Worm (Caenorhabditis elegans) whole organism, midembryonic: ENCODE data around the gene C05C10.8.

Experiments used
- cog-1 ChIP-seq: sonication (generic microtip); optimal IDR thresholded peaks from 2 replicates; lab custom pipeline; 2016; ENCODE audit warnings: missing genetic modification characterization, missing compliant biosample characterization
- flt-1 ChIP-seq: fragments of 200-800 bp; sonication (Bioruptor generic); IDR thresholded peaks from 2 replicates; pipeline ENCODE4 v1.3.6; 2022; ENCODE audit warnings: missing genetic modification characterization, missing compliant biosample characterization
- klf-2 ChIP-seq: fragments of 200-800 bp; sonication (Bioruptor generic); conservative IDR thresholded peaks from 2 replicates; pipeline ENCODE4 v1.3.6; 2022; ENCODE audit warnings: missing genetic modification reagents, missing genetic modification characterization, missing compliant biosample characterization
- med-1 ChIP-seq: sonication (generic microtip); optimal IDR thresholded peaks from 2 replicates; lab custom pipeline; 2017; ENCODE audit warnings: missing genetic modification characterization, mild to moderate bottlenecking, missing compliant biosample characterization, antibody characterized with exemption, missing genetic modification reagents; ENCODE audit not compliant: insufficient read depth
- ref-1 ChIP-seq: fragments of 200-800 bp; sonication (Bioruptor generic); conservative IDR thresholded peaks from 2 replicates; pipeline ENCODE4 v1.3.6; 2022; ENCODE audit warnings: missing genetic modification reagents, missing genetic modification characterization, missing compliant biosample characterization
- ztf-29 ChIP-seq: fragments of 200-800 bp; sonication (Bioruptor generic); IDR thresholded peaks from 2 replicates; pipeline ENCODE4 v1.3.6; 2022; ENCODE audit warnings: missing genetic modification reagents, missing genetic modification characterization, missing compliant biosample characterization

DNA sequence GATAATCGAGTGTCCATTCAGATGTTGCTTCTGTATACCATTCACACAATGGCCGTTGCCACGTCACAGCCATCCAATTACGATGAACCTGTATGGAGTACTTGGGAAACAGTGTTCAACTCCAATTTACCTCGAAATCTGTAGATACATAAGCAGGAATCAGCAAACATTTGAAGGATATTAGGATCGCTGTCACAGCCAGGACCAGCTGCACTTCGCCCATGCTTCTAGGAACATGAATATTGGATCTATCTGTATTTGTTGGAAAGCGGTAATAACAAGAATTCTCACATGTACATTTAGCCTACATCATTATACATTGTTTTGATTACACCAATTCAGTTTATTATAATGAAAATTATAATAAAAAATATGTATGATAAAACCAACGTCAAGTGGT, 31.6 kb downstream of the C05C10.8 start, which contains the start of gene algn-8:
- TF ChIP-seq med-1 (GFP tag; lab: Kevin White, UChicago) (no peak), klf-2 (GFP tag; lab: Robert Waterston, UW) (no peak), ztf-29 (GFP tag; lab: Robert Waterston, UW) (no peak), ref-1 (GFP tag; lab: Robert Waterston, UW) (no peak), flt-1 (GFP tag; lab: Robert Waterston, UW) (no peak), cog-1 (tag; lab: Kevin White, UChicago) (no peak)
